Fruit fly (Drosophila melanogaster): ENCODE data around the gene CG15153.

DNA sequence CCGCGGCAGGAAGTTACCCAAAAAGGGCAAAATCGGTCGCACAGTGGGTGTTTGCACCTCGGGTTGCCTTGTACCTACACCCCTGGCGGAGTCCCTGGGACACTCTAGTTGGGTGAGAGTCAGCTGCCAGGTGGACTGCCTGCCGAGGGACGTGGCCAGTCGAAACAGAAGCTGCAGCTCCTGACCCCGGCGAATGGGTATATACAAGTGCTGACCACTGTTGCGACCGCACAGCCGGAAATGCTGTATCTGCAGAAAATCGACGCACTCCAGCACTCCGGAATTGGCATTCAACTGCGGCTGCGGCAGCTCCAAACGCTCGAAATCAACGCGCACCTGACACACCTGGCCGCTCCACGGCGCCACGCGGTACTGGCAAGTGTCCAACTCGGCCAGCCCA, 351 bp downstream of the CG15153 start:
- no peak for TF ChIP-seq pan (optimal IDR thresholded peaks at IDR 0.05)
- no peak for TF ChIP-seq psq (optimal IDR thresholded peaks at IDR 0.05)
- no peak for TF ChIP-seq CG8478 (optimal IDR thresholded peaks at IDR 0.05)
- no peak for TF ChIP-seq usp (GFP tag; optimal IDR thresholded peaks at IDR 0.05)
- TF ChIP-seq Dll (optimal IDR thresholded peaks at IDR 0.05) = no peak
